Worm (Caenorhabditis elegans): ENCODE measurements around the gene CD4.11.

Gene CD4.11

DNA sequence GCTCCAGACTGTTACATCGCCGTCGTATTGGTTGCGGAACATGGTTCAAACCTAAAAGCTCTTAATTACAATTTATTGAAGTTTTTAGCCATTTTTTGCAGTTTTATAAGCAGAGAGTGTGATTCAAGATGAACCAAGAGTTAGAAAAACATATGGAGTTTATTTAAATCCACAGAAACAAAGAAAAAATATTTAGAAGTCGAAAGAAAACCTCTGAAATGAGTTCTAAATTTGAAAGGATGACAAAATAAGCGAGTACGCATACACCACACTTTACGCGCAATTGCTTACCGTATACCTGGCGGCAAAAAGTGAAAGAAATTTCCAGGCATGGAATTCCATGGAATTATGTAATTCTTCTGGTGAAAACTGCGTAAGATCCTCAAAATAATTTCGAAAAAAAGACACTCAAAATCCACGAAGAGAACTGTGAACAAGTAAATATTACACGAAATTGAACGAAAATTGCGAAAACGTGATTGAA is 598 bp upstream of the CD4.11 start, which contains the start of gene pas-6 (continued):
- TF ChIP-seq dpff-1 (tag; optimal IDR thresholded peaks at IDR 0.05) (no peak), ceh-40 (GFP tag; IDR thresholded peaks at IDR 0.05) (no peak), Y95B8A.8 (GFP tag; IDR thresholded peaks at IDR 0.05) (no peak), K11D2.4 (GFP tag; IDR thresholded peaks at IDR 0.05) (no peak), F22D6.2 (tag; optimal IDR thresholded peaks at IDR 0.05) (no peak), let-526 (GFP tag; IDR thresholded peaks at IDR 0.05) (no peak), nhr-90 (tag; optimal IDR thresholded peaks at IDR 0.05) (no peak), attf-6 (GFP tag; IDR thresholded peaks at IDR 0.05) (no peak), hmg-20 (GFP tag; IDR thresholded peaks at IDR 0.05) (no peak), F37B4.10 (GFP tag; IDR thresholded peaks at IDR 0.05) (no peak), nfya-2 (GFP tag; IDR thresholded peaks at IDR 0.05) (no peak), ceh-100 (GFP tag; IDR thresholded peaks at IDR 0.05) (no peak), B0035.1 (tag; optimal IDR thresholded peaks at IDR 0.05) (no peak), zfh-2 (GFP tag; conservative IDR thresholded peaks at IDR 0.05) (no peak), nhr-27 (tag; optimal IDR thresholded peaks at IDR 0.05) (no peak), Y53G8AR.9 (GFP tag; conservative IDR thresholded peaks at IDR 0.05) (no peak), lin-40 (tag; optimal IDR thresholded peaks at IDR 0.05) (no peak), ceh-27 (GFP tag; optimal IDR thresholded peaks at IDR 0.05) (no peak), lsy-27 (tag; optimal IDR thresholded peaks at IDR 0.05; ENCODE audit: borderline replicate concordance, insufficient read depth) (no peak), hrde-1 (tag; optimal IDR thresholded peaks at IDR 0.05; ENCODE audit: borderline replicate concordance) (no peak), ekl-4 (GFP tag; IDR thresholded peaks at IDR 0.05) (no peak), ceh-91 (GFP tag; IDR thresholded peaks at IDR 0.05) (peak; percentile 81), lin-35 (GFP tag; optimal IDR thresholded peaks at IDR 0.05) (peak in 1 of 3 experiments; percentile 27), F57C9.4 (tag; optimal IDR thresholded peaks at IDR 0.05) (no peak), cebp-1 (GFP tag; IDR thresholded peaks at IDR 0.05) (no peak), cebp-1 (tag; optimal IDR thresholded peaks at IDR 0.05) (peak; percentile 25), gei-17 (GFP tag; optimal IDR thresholded peaks at IDR 0.05) (no peak), attf-5 (GFP tag; optimal IDR thresholded peaks at IDR 0.05) (no peak), somi-1 (GFP tag; optimal IDR thresholded peaks at IDR 0.05) (no peak), nhr-80 (tag; optimal IDR thresholded peaks at IDR 0.05) (no peak), D2030.7 (GFP tag; IDR thresholded peaks at IDR 0.05) (peak; percentile 75), pha-4 (tag; optimal IDR thresholded peaks at IDR 0.05) (no peak), egl-18 (GFP tag; IDR thresholded peaks at IDR 0.05) (no peak), sdz-38 (tag; optimal IDR thresholded peaks at IDR 0.05) (no peak), ceh-58 (GFP tag; IDR thresholded peaks at IDR 0.05) (no peak), F49E8.2 (tag; optimal IDR thresholded peaks at IDR 0.05; ENCODE audit: insufficient read depth) (no peak), snpc-1.3 (tag; optimal IDR thresholded peaks at IDR 0.05; ENCODE audit: insufficient read depth) (peak; percentile 37), let-607 (tag; optimal IDR thresholded peaks at IDR 0.05) (no peak), F39B2.1 (GFP tag; IDR thresholded peaks at IDR 0.05) (no peak), ztf-25 (GFP tag; IDR thresholded peaks at IDR 0.05) (no peak), hlh-26 (GFP tag; conservative IDR thresholded peaks at IDR 0.05) (no peak), madf-3 (GFP tag; IDR thresholded peaks at IDR 0.05) (no peak), F33H1.4 (GFP tag; IDR thresholded peaks at IDR 0.05) (peak; percentile 69), athp-1 (tag; optimal IDR thresholded peaks at IDR 0.05) (no peak), die-1 (tag; optimal IDR thresholded peaks at IDR 0.05) (no peak), mxl-1 (tag; optimal IDR thresholded peaks at IDR 0.05) (no peak), C17E4.6 (GFP tag; IDR thresholded peaks at IDR 0.05) (no peak), dox-1 (GFP tag; IDR thresholded peaks at IDR 0.05) (0 out of 2 replicates have a peak, but pooled peaks have one; percentile 5), ets-4 (GFP tag; optimal IDR thresholded peaks at IDR 0.05) (no peak)
